Worm (Caenorhabditis elegans) whole organism, L2 larva: ENCODE data around the gene F19C6.5.

Experiments
- ama-1 ChIP-seq: fragments of 150-350 bp; optimal IDR thresholded peaks from 2 replicates; lab custom pipeline; 2018; ENCODE audit warnings: inconsistent platforms
- blmp-1 ChIP-seq: sonication (generic microtip); optimal IDR thresholded peaks from 2 replicates; lab custom pipeline; 2017; ENCODE audit warnings: missing genetic modification characterization, mild to moderate bottlenecking, missing compliant biosample characterization, antibody characterized with exemption, moderate library complexity; ENCODE audit not compliant: insufficient read depth
- elt-3 ChIP-seq: sonication (generic microtip); optimal IDR thresholded peaks from 2 replicates; lab custom pipeline; 2017; ENCODE audit warnings: missing biosample characterization, missing genetic modification characterization
- fos-1 ChIP-seq: fragments of 150-350 bp; optimal IDR thresholded peaks from 2 replicates; lab custom pipeline; 2014; ENCODE audit warnings: missing biosample characterization, missing genetic modification characterization
- gmeb-1 ChIP-seq: fragments of 150-350 bp; optimal IDR thresholded peaks from 2 replicates; lab custom pipeline; 2014; ENCODE audit warnings: missing biosample characterization, missing genetic modification characterization
- nhr-10 ChIP-seq: sonication (generic microtip); optimal IDR thresholded peaks from 2 replicates; lab custom pipeline; 2017; ENCODE audit warnings: missing biosample characterization, missing genetic modification characterization
- skn-1 ChIP-seq: sonication (generic microtip); optimal IDR thresholded peaks from 2 replicates; lab custom pipeline; 2017; ENCODE audit warnings: missing biosample characterization, missing genetic modification characterization

DNA sequence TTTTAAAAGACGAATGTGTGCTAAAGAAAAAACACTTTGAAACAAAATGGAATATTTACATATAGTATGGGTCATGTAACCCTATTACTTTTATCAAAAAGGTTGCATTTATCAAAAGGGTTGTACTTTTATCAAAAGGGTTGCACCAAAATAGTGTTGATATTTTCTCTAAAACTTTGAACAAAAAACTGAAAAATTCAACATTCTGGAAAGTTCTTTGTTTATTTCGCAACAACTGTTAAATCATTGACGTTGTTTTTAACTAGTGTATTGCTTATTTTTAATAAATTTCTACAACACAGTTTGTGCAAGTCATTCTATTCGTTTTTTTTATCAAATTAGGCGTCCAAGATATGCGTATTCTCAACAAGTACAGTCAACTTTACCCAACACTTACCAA, 46.2 kb downstream of the F19C6.5 start, which contains the start of the genes C17G1.5 and C17G1.14:
- TF ChIP-seq blmp-1 (no peak), fos-1 (tag; lab: Kevin White, UChicago) (no peak), gmeb-1 (no peak), elt-3 (no peak), skn-1 (tag; lab: Kevin White, UChicago) (no peak), ama-1 (lab: Kevin White, UChicago) (no peak), nhr-10 (tag; lab: Kevin White, UChicago) (no peak)
